Worm (Caenorhabditis elegans): ENCODE results near the gene F52B11.2.

Gene F52B11.2

DNA sequence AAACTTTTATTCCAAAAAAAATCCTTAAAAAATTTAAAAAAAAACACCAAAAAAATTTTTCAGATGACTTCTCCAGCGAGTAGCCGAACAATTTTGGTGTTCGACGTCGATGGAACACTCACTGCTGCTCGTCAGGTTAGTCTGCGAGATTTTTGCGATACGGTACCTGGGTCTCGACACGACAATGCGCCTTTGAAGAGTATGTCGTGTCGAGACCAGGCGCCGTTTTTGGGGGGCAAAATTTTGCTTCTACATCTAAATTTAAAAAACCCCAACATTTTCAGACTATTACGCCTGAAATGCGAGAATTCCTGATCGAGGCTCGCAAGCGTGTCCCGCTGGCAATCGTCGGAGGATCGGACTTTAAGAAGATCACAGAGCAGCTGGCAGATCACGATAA is at the start of gene F52B11.2:
Gene F52B11.2, plus strand, starts transcription at position 64 of the 400 bp plus-strand sequence.
- no peak for TF ChIP-seq nhr-11 (tag; optimal IDR thresholded peaks at IDR 0.05)
- no peak for TF ChIP-seq fos-1 (tag; optimal IDR thresholded peaks at IDR 0.05)
- no peak for TF ChIP-seq ceh-62 (tag; optimal IDR thresholded peaks at IDR 0.05)
- TF ChIP-seq duxl-1 (tag; optimal IDR thresholded peaks at IDR 0.05; ENCODE audit: poor library complexity): no peak
- TF ChIP-seq aha-1 (tag): peak; percentile 4
- peak; percentile 18; the same call in 1 of the 2 replicates for TF ChIP-seq Y48G9A.11 (GFP tag; IDR thresholded peaks at IDR 0.05)
- no peak for TF ChIP-seq mdl-1 (tag; optimal IDR thresholded peaks at IDR 0.05)
- TF ChIP-seq hif-1 (tag; optimal IDR thresholded peaks at IDR 0.05): peak in 1 of 2 experiments; percentile 18
- TF ChIP-seq ZK337.2 (GFP tag; IDR thresholded peaks at IDR 0.05): no peak
- no peak for TF ChIP-seq hlh-11 (tag; optimal IDR thresholded peaks at IDR 0.05)
- no peak for TF ChIP-seq cey-2 (tag; optimal IDR thresholded peaks at IDR 0.05; ENCODE audit: borderline replicate concordance, insufficient read depth)
- TF ChIP-seq zip-11 (GFP tag; IDR thresholded peaks at IDR 0.05): no peak
- no peak for TF ChIP-seq nhr-48 (tag; optimal IDR thresholded peaks at IDR 0.05)
- TF ChIP-seq pha-4 (GFP tag; IDR thresholded peaks at IDR 0.05): no peak
- no peak for TF ChIP-seq pha-4 (tag; optimal IDR thresholded peaks at IDR 0.05)
- TF ChIP-seq attf-4 (tag; optimal IDR thresholded peaks at IDR 0.05): no peak
- no peak for TF ChIP-seq nhr-25 (tag; optimal IDR thresholded peaks at IDR 0.05; ENCODE audit: borderline replicate concordance, insufficient read depth)
- no peak for TF ChIP-seq lin-1 (GFP tag; IDR thresholded peaks at IDR 0.05)

DNA sequence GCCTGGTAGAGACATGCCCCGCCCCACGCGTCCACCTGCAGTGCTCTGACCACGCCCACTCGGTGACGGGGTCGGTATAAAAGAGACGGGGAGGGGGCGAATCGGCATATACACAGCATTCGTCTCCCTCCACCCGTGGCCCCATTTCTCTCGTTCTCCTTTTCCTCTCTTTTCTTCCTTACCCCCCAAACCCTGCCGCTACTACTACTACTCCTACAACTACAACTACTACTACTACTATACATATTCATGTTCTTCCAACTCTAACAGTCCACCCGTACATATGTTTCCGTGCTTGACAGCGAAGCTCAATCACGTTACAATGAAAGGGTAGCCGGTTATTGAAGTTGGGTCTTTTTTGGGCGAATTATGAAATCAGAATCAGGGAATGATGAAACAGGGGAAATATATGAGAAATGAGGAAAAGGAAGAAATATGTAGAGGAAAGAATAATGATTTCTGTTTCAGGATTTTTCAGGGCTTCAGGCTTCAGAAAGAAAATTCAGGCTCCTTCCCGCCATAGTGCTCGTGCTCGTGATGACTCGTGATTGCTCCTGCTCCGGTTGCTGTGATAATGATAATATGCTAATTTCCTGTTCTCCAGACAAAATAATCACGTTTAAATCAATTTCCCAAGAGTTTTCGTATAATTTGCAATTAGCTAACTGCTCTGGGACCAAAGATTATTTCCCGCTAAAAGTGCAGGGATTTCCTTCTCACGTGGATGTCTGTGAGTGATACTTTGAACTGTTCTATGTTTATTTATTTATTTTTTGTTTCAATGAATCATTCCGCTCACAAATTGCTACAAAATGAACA is 49.4 kb upstream of the F52B11.2 start:
- TF ChIP-seq fkh-10 (GFP tag; optimal IDR thresholded peaks at IDR 0.05) (no peak), zip-2 (tag; optimal IDR thresholded peaks at IDR 0.05) (peak; percentile 63), nhr-48 (tag; optimal IDR thresholded peaks at IDR 0.05) (peak; percentile 70), lin-1 (GFP tag; IDR thresholded peaks at IDR 0.05) (0 out of 2 replicates have a peak, but pooled peaks have one; percentile 6), ama-1 (optimal IDR thresholded peaks at IDR 0.05) (peak; percentile 99), duxl-1 (tag; optimal IDR thresholded peaks at IDR 0.05; ENCODE audit: poor library complexity) (peak; percentile 68), mxl-2 (GFP tag; conservative IDR thresholded peaks at IDR 0.05) (no peak), R02D3.7 (tag; optimal IDR thresholded peaks at IDR 0.05) (no peak), ZK546.5 (tag; optimal IDR thresholded peaks at IDR 0.05) (peak in 1 of 2 experiments; percentile 28), lim-7 (GFP tag; IDR thresholded peaks at IDR 0.05) (peak; percentile 60; the same call in 1 of the 2 replicates), Y48G9A.11 (GFP tag; IDR thresholded peaks at IDR 0.05) (no peak), F44E2.7 (GFP tag; IDR thresholded peaks at IDR 0.05) (no peak), nhr-42 (GFP tag; IDR thresholded peaks at IDR 0.05) (peak; percentile 71), hif-1 (tag; optimal IDR thresholded peaks at IDR 0.05) (peak in 1 of 2 experiments; percentile 56), lin-15B (tag; optimal IDR thresholded peaks at IDR 0.05) (no peak), lsy-2 (tag; optimal IDR thresholded peaks at IDR 0.05) (peak; percentile 57 to 84), ceh-82 (tag; optimal IDR thresholded peaks at IDR 0.05) (no peak), nhr-28 (tag; optimal IDR thresholded peaks at IDR 0.05) (peak; percentile 74), rbr-2 (tag; optimal IDR thresholded peaks at IDR 0.05) (peak; percentile 61), lin-29 (GFP tag; IDR thresholded peaks at IDR 0.05) (no peak; the same call in 1 of the 2 replicates), dmd-6 (GFP tag; IDR thresholded peaks at IDR 0.05) (peak; percentile 56), nhr-10 (tag; optimal IDR thresholded peaks at IDR 0.05) (peak; percentile 68), nhr-76 (tag; optimal IDR thresholded peaks at IDR 0.05) (no peak), spr-1 (tag; optimal IDR thresholded peaks at IDR 0.05) (peak; percentile 82), aly-2 (tag; optimal IDR thresholded peaks at IDR 0.05) (no peak), Y105C5A.15 (GFP tag; IDR thresholded peaks at IDR 0.05) (no peak), dmd-8 (GFP tag; IDR thresholded peaks at IDR 0.05) (peak; percentile 35; the same call in 1 of the 2 replicates), lir-3 (tag; optimal IDR thresholded peaks at IDR 0.05) (peak; percentile 24), unc-130 (GFP tag; optimal IDR thresholded peaks at IDR 0.05) (no peak), nhr-25 (tag; optimal IDR thresholded peaks at IDR 0.05; ENCODE audit: borderline replicate concordance, insufficient read depth) (peak; percentile 94), sdz-12 (GFP tag; optimal IDR thresholded peaks at IDR 0.05) (peak; percentile 83), madf-9 (GFP tag; conservative IDR thresholded peaks at IDR 0.05) (peak; percentile 89), tra-1 (GFP tag; IDR thresholded peaks at IDR 0.05) (no peak), ceh-44 (GFP tag; IDR thresholded peaks at IDR 0.05) (no peak), zip-11 (GFP tag; IDR thresholded peaks at IDR 0.05) (no peak), F37D6.2 (tag; optimal IDR thresholded peaks at IDR 0.05) (peak; percentile 60), nhr-41 (GFP tag; IDR thresholded peaks at IDR 0.05) (no peak; the same call in none of the 2 replicates)
